Fruit fly (Drosophila melanogaster): ENCODE data around the gene brm.

dm6 chr3L:15982148-15982547, 521 bp downstream of the brm start:
- TF ChIP-seq Dfd (GFP tag; optimal IDR thresholded peaks at IDR 0.05) (peak; percentile 80), OdsH (GFP tag; optimal IDR thresholded peaks at IDR 0.05) (no peak), Sp1 (GFP tag; optimal IDR thresholded peaks at IDR 0.05) (no peak), dsf (GFP tag; optimal IDR thresholded peaks at IDR 0.05; ENCODE audit: borderline replicate concordance) (no peak), Myc (optimal IDR thresholded peaks at IDR 0.05) (no peak)
